Fruit fly (Drosophila melanogaster) whole organism: ENCODE results near the gene CG13786.

ENCODE experiments used
- CG8478 ChIP-seq: fragments of >200 bp; optimal IDR thresholded peaks from 2 replicates; lab custom pipeline; 2018; ENCODE audit warnings: inconsistent platforms
- Dll ChIP-seq: fragments of >200 bp; optimal IDR thresholded peaks from 2 replicates; lab custom pipeline; 2017
- EcR ChIP-seq, 2 experiments: fragments of >200 bp; optimal IDR thresholded peaks; 2 replicates each; lab custom pipeline; 2017; ENCODE audit warnings: missing biosample characterization in 2 of 2, missing genetic modification characterization in 2 of 2, missing genetic modification reagents in 2 of 2
- pan ChIP-seq: fragments of >200 bp; optimal IDR thresholded peaks from 2 replicates; lab custom pipeline; 2017
- psq ChIP-seq: fragments of >200 bp; optimal IDR thresholded peaks from 2 replicates; lab custom pipeline; 2017
- usp ChIP-seq: fragments of >200 bp; optimal IDR thresholded peaks from 2 replicates; lab custom pipeline; 2017; ENCODE audit warnings: missing biosample characterization, missing genetic modification characterization, mixed read lengths

Gene CG13786

dm6 chr2L:7284791-7285190, 32.0 kb upstream of the CG13786 start:
- TF ChIP-seq CG8478 (lab: Kevin White, UChicago) (no peak), usp (GFP tag; lab: Kevin White, UChicago) (no peak)

- no peak for TF ChIP-seq CG8478 (lab: Kevin White, UChicago)
- no peak for TF ChIP-seq psq (lab: Kevin White, UChicago)
- no peak for TF ChIP-seq EcR (GFP tag; optimal IDR thresholded peaks at IDR 0.05; lab: Kevin White, UChicago)
- no peak for TF ChIP-seq usp (GFP tag; lab: Kevin White, UChicago)
- no peak for TF ChIP-seq Dll
- no peak for TF ChIP-seq pan (lab: Kevin White, UChicago)
These were observed 31.3 kb upstream of the CG13786 start for dm6 chr2L:7284121-7284520.

- TF ChIP-seq CG8478 (lab: Kevin White, UChicago) (no peak), psq (lab: Kevin White, UChicago) (no peak), pan (lab: Kevin White, UChicago) (no peak), EcR (GFP tag; optimal IDR thresholded peaks at IDR 0.05; lab: Kevin White, UChicago) (no peak), Dll (no peak), usp (GFP tag; lab: Kevin White, UChicago) (no peak)
These were observed 29.3 kb upstream of the CG13786 start for dm6 chr2L:7282128-7282527.

DNA sequence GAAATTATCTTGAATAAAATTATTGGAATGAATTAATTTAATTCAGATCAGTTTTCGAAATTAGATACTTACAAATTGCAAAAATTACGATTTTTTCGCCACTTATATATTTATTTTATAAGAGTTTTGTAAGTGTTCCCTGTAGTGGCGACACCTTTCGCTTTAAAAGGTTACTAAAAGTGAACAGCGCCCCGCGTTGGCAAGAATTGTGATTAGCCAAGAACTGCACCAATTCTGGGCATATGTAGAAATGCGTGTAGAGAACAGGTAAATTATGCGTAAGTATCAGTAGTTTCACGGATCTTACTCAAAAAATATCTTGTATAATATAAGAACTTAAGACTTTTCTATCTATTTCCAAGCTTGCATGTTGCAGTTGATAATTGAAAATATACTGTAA, 28.6 kb upstream of the CG13786 start:
- TF ChIP-seq EcR (GFP tag; optimal IDR thresholded peaks at IDR 0.05; lab: Kevin White, UChicago) (no peak), psq (lab: Kevin White, UChicago) (no peak), CG8478 (lab: Kevin White, UChicago) (no peak), Dll (no peak), usp (GFP tag; lab: Kevin White, UChicago) (no peak), pan (lab: Kevin White, UChicago) (no peak)

- TF ChIP-seq pan (lab: Kevin White, UChicago) (no peak), usp (GFP tag; lab: Kevin White, UChicago) (no peak), EcR (GFP tag; optimal IDR thresholded peaks at IDR 0.05; lab: Kevin White, UChicago) (no peak), CG8478 (lab: Kevin White, UChicago) (no peak), Dll (no peak), psq (lab: Kevin White, UChicago) (no peak)
These were observed 24.9 kb upstream of the CG13786 start for dm6 chr2L:7277562-7278255.

- TF ChIP-seq Dll (no peak), psq (lab: Kevin White, UChicago) (no peak), CG8478 (lab: Kevin White, UChicago) (no peak), usp (GFP tag; lab: Kevin White, UChicago) (no peak), pan (lab: Kevin White, UChicago) (no peak), EcR (GFP tag; optimal IDR thresholded peaks at IDR 0.05; lab: Kevin White, UChicago) (no peak)
These were observed 24.2 kb upstream of the CG13786 start, which contains the start of gene Wnt4 for dm6 chr2L:7277017-7277416. Gene Wnt4, minus strand, starts transcription at chr2L:7277171.

DNA sequence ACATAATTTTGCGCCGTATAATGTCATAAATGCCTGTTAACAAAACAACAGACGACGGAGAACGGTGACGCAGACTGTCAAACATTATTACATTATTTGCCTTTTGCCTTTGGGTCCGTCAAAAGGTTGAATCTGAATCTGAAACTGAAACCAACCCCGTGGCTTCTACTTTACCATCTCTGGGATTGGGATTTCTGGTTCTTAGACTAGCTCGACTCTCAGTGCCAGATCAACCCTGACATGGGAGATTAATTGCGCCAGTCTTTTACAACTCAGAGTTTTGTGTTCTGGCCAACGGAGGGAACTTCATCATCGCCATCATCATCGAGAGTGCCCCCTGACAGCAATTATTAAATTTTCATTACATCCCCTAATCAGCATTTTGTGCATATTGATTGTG, 19.7 kb upstream of the CG13786 start:
- no peak for TF ChIP-seq pan (lab: Kevin White, UChicago)
- no peak for TF ChIP-seq Dll
- TF ChIP-seq EcR (GFP tag; optimal IDR thresholded peaks at IDR 0.05; lab: Kevin White, UChicago) = no peak
- TF ChIP-seq usp (GFP tag; lab: Kevin White, UChicago) = no peak
- TF ChIP-seq psq (lab: Kevin White, UChicago) = no peak
- no peak for TF ChIP-seq CG8478 (lab: Kevin White, UChicago)

DNA sequence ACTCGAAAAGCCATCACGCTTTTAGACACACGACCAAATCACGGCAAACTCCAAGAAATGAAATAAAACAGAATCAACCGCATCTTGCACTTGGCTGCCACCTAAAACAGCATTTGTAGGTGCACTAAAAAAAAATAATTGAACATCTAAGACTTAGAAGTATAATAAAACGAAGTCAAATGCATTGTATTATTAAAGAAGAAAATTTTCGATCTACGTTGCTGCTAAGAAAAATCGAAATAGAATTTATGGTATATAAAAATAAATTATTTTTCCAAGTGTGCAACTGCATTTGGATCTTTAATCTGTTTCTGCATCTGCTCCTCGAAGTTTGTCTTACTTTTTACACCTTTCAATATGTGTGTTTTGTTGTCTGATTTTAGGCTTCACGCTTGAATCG, 17.5 kb upstream of the CG13786 start:
- TF ChIP-seq Dll (no peak), CG8478 (lab: Kevin White, UChicago) (no peak), EcR (GFP tag; optimal IDR thresholded peaks at IDR 0.05; lab: Kevin White, UChicago) (no peak), psq (lab: Kevin White, UChicago) (no peak), usp (GFP tag; lab: Kevin White, UChicago) (no peak), pan (lab: Kevin White, UChicago) (no peak)

dm6 chr2L:7265970-7266369, 13.2 kb upstream of the CG13786 start:
- TF ChIP-seq CG8478 (lab: Kevin White, UChicago) = no peak

dm6 chr2L:7264885-7265540, 12.2 kb upstream of the CG13786 start:
- TF ChIP-seq Dll = no peak
- TF ChIP-seq usp (GFP tag; lab: Kevin White, UChicago) = no peak
- no peak for TF ChIP-seq psq (lab: Kevin White, UChicago)
- TF ChIP-seq EcR (GFP tag; optimal IDR thresholded peaks at IDR 0.05; lab: Kevin White, UChicago) = no peak
- TF ChIP-seq CG8478 (lab: Kevin White, UChicago) = no peak
- TF ChIP-seq pan (lab: Kevin White, UChicago) = no peak

- TF ChIP-seq CG8478 (lab: Kevin White, UChicago) = no peak
- TF ChIP-seq Dll = no peak
- no peak for TF ChIP-seq pan (lab: Kevin White, UChicago)
- no peak for TF ChIP-seq EcR (GFP tag; optimal IDR thresholded peaks at IDR 0.05; lab: Kevin White, UChicago)
- TF ChIP-seq usp (GFP tag; lab: Kevin White, UChicago) = no peak
- no peak for TF ChIP-seq psq (lab: Kevin White, UChicago)
These were observed 11.6 kb upstream of the CG13786 start for dm6 chr2L:7264396-7264795.

- TF ChIP-seq EcR (GFP tag; optimal IDR thresholded peaks at IDR 0.05; lab: Kevin White, UChicago) (no peak), Dll (no peak), pan (lab: Kevin White, UChicago) (no peak), CG8478 (lab: Kevin White, UChicago) (no peak), usp (GFP tag; lab: Kevin White, UChicago) (no peak), psq (lab: Kevin White, UChicago) (no peak)
These were observed 9.8 kb upstream of the CG13786 start for dm6 chr2L:7262580-7262979.
